Fruit fly (Drosophila melanogaster) whole organism, embryonic: ENCODE measurements around the gene CG34293.
A peak's percentile ranks its signal among the peaks of the same experiment; 100 is the strongest.

Source experiments
- Aef1 ChIP-seq: fragments of 200-800 bp; sonication (Bioruptor generic); IDR thresholded peaks from 3 replicates; pipeline ENCODE4 v1.3.6; 2022; ENCODE audit warnings: missing biosample characterization, missing genetic modification characterization
- Atf3 ChIP-seq: fragments of 200-800 bp; sonication (Bioruptor generic); optimal IDR thresholded peaks from 3 replicates; lab custom pipeline; 2016; ENCODE audit warnings: missing biosample characterization, missing genetic modification characterization
- B-H1 ChIP-seq: fragments of 200-800 bp; sonication (Bioruptor generic); IDR thresholded peaks from 3 replicates; pipeline ENCODE4 v1.3.6; 2022; ENCODE audit warnings: missing biosample characterization, missing genetic modification characterization
- CG10209 ChIP-seq: fragments of 200-800 bp; sonication (Bioruptor generic); optimal IDR thresholded peaks from 3 replicates; lab custom pipeline; 2017; ENCODE audit warnings: missing biosample characterization, mild to moderate bottlenecking, missing genetic modification characterization, missing genetic modification reagents
- CG11695 ChIP-seq: fragments of 200-800 bp; sonication (Bioruptor generic); IDR thresholded peaks from 3 replicates; pipeline ENCODE4 v1.3.6; 2022; ENCODE audit warnings: missing biosample characterization, missing genetic modification characterization
- CG1602 ChIP-seq: fragments of 200-800 bp; sonication (Bioruptor generic); optimal IDR thresholded peaks from 3 replicates; lab custom pipeline; 2016; ENCODE audit warnings: missing biosample characterization, missing genetic modification characterization
- CG16815 ChIP-seq: fragments of 200-800 bp; sonication (Bioruptor generic); optimal IDR thresholded peaks from 3 replicates; lab custom pipeline; 2017; ENCODE audit warnings: missing biosample characterization, mild to moderate bottlenecking, missing genetic modification characterization
- CG17385 ChIP-seq: fragments of 200-800 bp; sonication (Bioruptor generic); optimal IDR thresholded peaks from 3 replicates; lab custom pipeline; 2018; ENCODE audit warnings: missing biosample characterization, mild to moderate bottlenecking, missing genetic modification characterization
- CG2116 ChIP-seq: fragments of 200-800 bp; sonication (Bioruptor generic); optimal IDR thresholded peaks from 3 replicates; lab custom pipeline; 2018; ENCODE audit warnings: missing biosample characterization, mild to moderate bottlenecking, missing genetic modification characterization
- CG31441 ChIP-seq: fragments of 200-800 bp; sonication (Bioruptor generic); IDR thresholded peaks from 2 replicates; pipeline ENCODE4 v1.3.6; 2022; ENCODE audit warnings: missing biosample characterization, missing genetic modification characterization
- CG32767 ChIP-seq: fragments of 200-800 bp; sonication (Bioruptor generic); IDR thresholded peaks from 2 replicates; pipeline ENCODE4 v1.3.6; 2022; ENCODE audit warnings: missing biosample characterization, missing genetic modification characterization
- CG32772 ChIP-seq: fragments of 200-800 bp; sonication (Bioruptor generic); IDR thresholded peaks from 2 replicates; pipeline ENCODE4 v1.3.6; 2022; ENCODE audit warnings: missing biosample characterization, missing genetic modification characterization
- CG3281 ChIP-seq: fragments of 200-800 bp; sonication (Bioruptor generic); optimal IDR thresholded peaks from 3 replicates; lab custom pipeline; 2017; ENCODE audit warnings: missing biosample characterization, mild to moderate bottlenecking, missing genetic modification characterization
- CG3726 ChIP-seq: fragments of 200-800 bp; sonication (Bioruptor generic); IDR thresholded peaks from 3 replicates; pipeline ENCODE4, ENCODE4 v1.3.6; 2022; ENCODE audit warnings: missing biosample characterization, missing genetic modification characterization
- CG4328 ChIP-seq: fragments of 200-800 bp; sonication (Bioruptor generic); optimal IDR thresholded peaks from 3 replicates; lab custom pipeline; 2017; ENCODE audit warnings: missing biosample characterization, missing genetic modification reagents, missing genetic modification characterization
- CG4730 ChIP-seq: fragments of 200-800 bp; sonication (Bioruptor generic); IDR thresholded peaks from 2 replicates; pipeline ENCODE4 v1.3.6; 2022; ENCODE audit warnings: missing biosample characterization, missing genetic modification characterization
- CG5180 ChIP-seq: fragments of 200-800 bp; sonication (Bioruptor generic); optimal IDR thresholded peaks from 3 replicates; lab custom pipeline; 2017; ENCODE audit warnings: missing biosample characterization, missing genetic modification characterization, mild to moderate bottlenecking, moderate library complexity, missing genetic modification reagents
- CG5953 ChIP-seq: fragments of 200-800 bp; sonication (Bioruptor generic); IDR thresholded peaks from 2 replicates; pipeline ENCODE4 v1.3.6; 2022; ENCODE audit warnings: missing biosample characterization, missing genetic modification characterization
- CG6254 ChIP-seq: fragments of 200-800 bp; sonication (Bioruptor generic); optimal IDR thresholded peaks from 3 replicates; lab custom pipeline; 2017; ENCODE audit warnings: mild to moderate bottlenecking, missing biosample characterization, missing genetic modification reagents, missing genetic modification characterization
- CG6272 ChIP-seq: fragments of 200-800 bp; sonication (Bioruptor generic); IDR thresholded peaks from 2 replicates; pipeline ENCODE4 v1.3.6; 2022; ENCODE audit warnings: missing biosample characterization, missing genetic modification characterization
- CG6813 ChIP-seq: fragments of 200-800 bp; sonication (Bioruptor generic); optimal IDR thresholded peaks from 2 replicates; lab custom pipeline; 2017; ENCODE audit warnings: missing biosample characterization, missing genetic modification characterization, mild to moderate bottlenecking, moderate library complexity, missing genetic modification reagents
- CG9437 ChIP-seq: fragments of 200-800 bp; sonication (Bioruptor generic); optimal IDR thresholded peaks from 2 replicates; lab custom pipeline; 2018; ENCODE audit warnings: missing biosample characterization, mild to moderate bottlenecking, missing genetic modification characterization
- Doc2 ChIP-seq: fragments of 200-800 bp; sonication (Bioruptor generic); IDR thresholded peaks from 2 replicates; pipeline ENCODE4 v1.3.6; 2022; ENCODE audit warnings: missing biosample characterization, missing genetic modification characterization
- Dref ChIP-seq: fragments of 200-800 bp; sonication (Bioruptor generic); IDR thresholded peaks from 2 replicates; pipeline ENCODE4 v1.3.6; 2022; ENCODE audit warnings: missing biosample characterization, missing genetic modification characterization
- Ets97D ChIP-seq: fragments of 200-800 bp; sonication (Bioruptor generic); optimal IDR thresholded peaks from 3 replicates; lab custom pipeline; 2016; ENCODE audit warnings: missing biosample characterization, missing genetic modification characterization
- H2.0 ChIP-seq: fragments of 200-800 bp; sonication (Bioruptor generic); IDR thresholded peaks from 2 replicates; pipeline ENCODE4 v1.3.6; 2022; ENCODE audit warnings: missing biosample characterization, missing genetic modification characterization
- HmgD ChIP-seq: fragments of 200-800 bp; sonication (Bioruptor generic); optimal IDR thresholded peaks from 3 replicates; lab custom pipeline; 2016; ENCODE audit warnings: missing biosample characterization, missing genetic modification characterization
- Mrtf ChIP-seq: fragments of 200-800 bp; sonication (Bioruptor generic); IDR thresholded peaks from 3 replicates; pipeline ENCODE4 v1.3.6; 2022; ENCODE audit warnings: missing biosample characterization, missing genetic modification characterization
- NFAT ChIP-seq: fragments of 200-800 bp; sonication (Bioruptor generic); IDR thresholded peaks from 2 replicates; pipeline ENCODE4 v1.3.6; 2022; ENCODE audit warnings: missing biosample characterization, missing genetic modification characterization
- Opbp ChIP-seq: fragments of 200-800 bp; sonication (Bioruptor generic); IDR thresholded peaks from 3 replicates; pipeline ENCODE4 v1.3.6; 2022; ENCODE audit warnings: missing biosample characterization, missing genetic modification characterization; ENCODE audit not compliant: partially characterized antibody
- PHDP ChIP-seq: fragments of 200-800 bp; sonication (Bioruptor generic); optimal IDR thresholded peaks from 3 replicates; lab custom pipeline; 2018; ENCODE audit warnings: missing biosample characterization, mild to moderate bottlenecking, missing genetic modification characterization, moderate library complexity
- Spps ChIP-seq: fragments of 200-800 bp; sonication (Bioruptor generic); optimal IDR thresholded peaks from 2 replicates; lab custom pipeline; 2018; ENCODE audit warnings: missing biosample characterization, mild to moderate bottlenecking, missing genetic modification characterization
- Stat92E ChIP-seq, 3 experiments: fragments of >200 bp in 2 of 3; fragments of 200-800 bp in 1 of 3; sonication (Bioruptor generic) in 1 of 3; optimal IDR thresholded peaks; 2 replicates each; lab custom pipeline; 2017 to 2019; ENCODE audit warnings: missing biosample characterization in 3 of 3, missing genetic modification characterization in 3 of 3, mild to moderate bottlenecking in 1 of 3, moderate library complexity in 1 of 3
- cas ChIP-seq: fragments of 200-800 bp; sonication (Bioruptor generic); IDR thresholded peaks from 2 replicates; pipeline ENCODE4 v1.3.6; 2022; ENCODE audit warnings: missing biosample characterization, missing genetic modification characterization
- cato ChIP-seq: fragments of 200-800 bp; sonication (Bioruptor generic); optimal IDR thresholded peaks from 2 replicates; lab custom pipeline; 2016; ENCODE audit warnings: missing biosample characterization, missing genetic modification characterization, borderline replicate concordance
- dati ChIP-seq: fragments of 200-800 bp; sonication (Bioruptor generic); IDR thresholded peaks from 2 replicates; pipeline ENCODE4 v1.3.6; 2022; ENCODE audit warnings: missing biosample characterization, missing genetic modification characterization
- dysf ChIP-seq: fragments of 200-800 bp; sonication (Bioruptor generic); IDR thresholded peaks from 3 replicates; pipeline ENCODE4 v1.3.6; 2022; ENCODE audit warnings: missing biosample characterization, missing genetic modification characterization
- ems ChIP-seq: fragments of 200-800 bp; sonication (Bioruptor generic); optimal IDR thresholded peaks from 3 replicates; lab custom pipeline; 2016; ENCODE audit warnings: missing biosample characterization, missing genetic modification characterization
- ftz-f1 ChIP-seq: fragments of 200-800 bp; sonication (Bioruptor generic); optimal IDR thresholded peaks from 2 replicates; lab custom pipeline; 2016; ENCODE audit warnings: missing biosample characterization, missing genetic modification characterization
- fu2 ChIP-seq: fragments of 200-800 bp; sonication (Bioruptor generic); optimal IDR thresholded peaks from 2 replicates; lab custom pipeline; 2016; ENCODE audit warnings: missing biosample characterization, missing genetic modification characterization
- gt ChIP-seq: fragments of 200-800 bp; sonication (Bioruptor generic); IDR thresholded peaks from 2 replicates; pipeline ENCODE4 v1.3.6; 2022; ENCODE audit warnings: missing biosample characterization, missing genetic modification characterization
- insv ChIP-seq, 2 experiments: fragments of 200-800 bp; sonication (Bioruptor generic); optimal IDR thresholded peaks; 3 replicates each; lab custom pipeline; 2016 to 2018; ENCODE audit warnings: missing biosample characterization in 2 of 2, missing genetic modification characterization in 2 of 2
- nom ChIP-seq: fragments of 200-800 bp; sonication (Bioruptor generic); optimal IDR thresholded peaks from 2 replicates; lab custom pipeline; 2017; ENCODE audit warnings: missing biosample characterization, missing genetic modification characterization, mild to moderate bottlenecking, moderate library complexity, missing genetic modification reagents
- oc ChIP-seq: fragments of 200-800 bp; sonication (Bioruptor generic); optimal IDR thresholded peaks from 2 replicates; lab custom pipeline; 2018; ENCODE audit warnings: missing biosample characterization, mild to moderate bottlenecking, missing genetic modification characterization, moderate library complexity
- otp ChIP-seq: fragments of 200-800 bp; sonication (Bioruptor generic); IDR thresholded peaks from 3 replicates; pipeline ENCODE4, ENCODE4 v1.3.6; 2022; ENCODE audit warnings: missing biosample characterization, missing genetic modification characterization
- pnt ChIP-seq: fragments of 200-800 bp; sonication (Bioruptor generic); optimal IDR thresholded peaks from 3 replicates; lab custom pipeline; 2016; ENCODE audit warnings: missing biosample characterization, missing genetic modification characterization
- ro ChIP-seq: fragments of 200-800 bp; sonication (Bioruptor generic); IDR thresholded peaks from 2 replicates; pipeline ENCODE4 v1.3.6; 2022; ENCODE audit warnings: missing biosample characterization, missing genetic modification characterization
- run ChIP-seq: fragments of 200-800 bp; sonication (Bioruptor generic); optimal IDR thresholded peaks from 3 replicates; lab custom pipeline; 2018; ENCODE audit warnings: missing biosample characterization, mild to moderate bottlenecking, missing genetic modification characterization
- sens-2 ChIP-seq: fragments of 200-800 bp; sonication (Bioruptor generic); IDR thresholded peaks from 2 replicates; pipeline ENCODE4 v1.3.6; 2022; ENCODE audit warnings: missing biosample characterization, missing genetic modification characterization
- sqz ChIP-seq: fragments of 200-800 bp; sonication (Bioruptor generic); optimal IDR thresholded peaks from 3 replicates; lab custom pipeline; 2018; ENCODE audit warnings: missing biosample characterization, mild to moderate bottlenecking, missing genetic modification characterization
- stwl ChIP-seq: fragments of 200-800 bp; sonication (Bioruptor generic); optimal IDR thresholded peaks from 3 replicates; lab custom pipeline; 2018; ENCODE audit warnings: missing biosample characterization, mild to moderate bottlenecking, missing genetic modification characterization, moderate library complexity
- usp ChIP-seq: fragments of >200 bp; optimal IDR thresholded peaks from 2 replicates; lab custom pipeline; 2017; ENCODE audit warnings: missing biosample characterization, missing genetic modification characterization

CG34293 gene

DNA sequence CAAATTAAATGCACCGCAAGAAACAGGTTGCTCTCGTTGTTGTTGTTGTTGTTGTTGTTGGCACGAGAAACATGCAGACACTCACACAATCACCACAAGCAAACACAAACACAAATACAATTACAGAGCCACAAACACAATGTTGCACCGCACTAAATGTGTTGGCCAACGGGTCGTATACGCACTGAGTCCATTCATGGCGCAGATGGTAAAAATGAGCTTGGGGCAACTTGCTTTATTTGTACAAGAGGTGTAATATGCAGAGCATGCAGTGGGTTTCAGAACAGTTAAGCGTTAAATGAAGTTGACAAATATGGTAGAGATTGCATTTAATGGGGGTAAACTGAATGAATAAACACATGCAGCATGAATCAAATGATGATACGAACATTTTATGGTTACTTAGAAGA is 27.5 kb downstream of the CG34293 start (continued):
- TF ChIP-seq Mrtf, result no peak
- peak; percentile 30 for TF ChIP-seq PHDP (tag; lab: Kevin White, UChicago)
- TF ChIP-seq Stat92E (GFP tag; optimal IDR thresholded peaks at IDR 0.05; lab: Kevin White, UChicago), result no peak
- no peak for TF ChIP-seq sens-2 (GFP tag; lab: Robert Waterston, UW)
- TF ChIP-seq Doc2 (GFP tag; lab: Robert Waterston, UW), result no peak
- no peak for TF ChIP-seq insv (GFP tag; optimal IDR thresholded peaks at IDR 0.05; lab: Kevin White, UChicago)
- TF ChIP-seq CG6254 (GFP tag; lab: Kevin White, UChicago), result peak; percentile 38
- no peak for TF ChIP-seq B-H1 (GFP tag; lab: Robert Waterston, UW)
- TF ChIP-seq oc (tag; lab: Kevin White, UChicago), result peak; percentile 62
- no peak for TF ChIP-seq fu2
- TF ChIP-seq CG31441 (GFP tag; lab: Robert Waterston, UW), result peak; percentile 41
- no peak for TF ChIP-seq CG32772
- no peak for TF ChIP-seq nom (GFP tag; lab: Kevin White, UChicago)
- no peak for TF ChIP-seq stwl
- TF ChIP-seq CG17385 (GFP tag; lab: Kevin White, UChicago), result peak; percentile 40
- TF ChIP-seq HmgD (GFP tag; lab: Kevin White, UChicago), result no peak
- no peak for TF ChIP-seq NFAT (GFP tag; lab: Robert Waterston, UW)
- TF ChIP-seq CG5180 (GFP tag; lab: Kevin White, UChicago), result peak; percentile 80
- TF ChIP-seq CG4730 (GFP tag; lab: Robert Waterston, UW), result no peak
- no peak for TF ChIP-seq Opbp (GFP tag; lab: Robert Waterston, UW)
- TF ChIP-seq Dref (GFP tag; lab: Robert Waterston, UW), result no peak
- no peak for TF ChIP-seq usp (GFP tag; lab: Kevin White, UChicago)
- TF ChIP-seq H2.0 (GFP tag; lab: Robert Waterston, UW), result no peak
- TF ChIP-seq CG3281 (GFP tag; lab: Kevin White, UChicago), result no peak
- TF ChIP-seq CG32767 (GFP tag; lab: Robert Waterston, UW), result no peak
- peak; percentile 36 for TF ChIP-seq CG6813 (GFP tag; lab: Kevin White, UChicago)
- TF ChIP-seq CG16815 (GFP tag; lab: Kevin White, UChicago), result no peak
- TF ChIP-seq sqz (GFP tag; lab: Kevin White, UChicago), result peak; percentile 56
- peak; percentile 38 for TF ChIP-seq CG4328 (GFP tag; lab: Kevin White, UChicago)
- no peak for TF ChIP-seq CG6272 (GFP tag; lab: Robert Waterston, UW)
- no peak for TF ChIP-seq Aef1 (GFP tag; lab: Robert Waterston, UW)
- no peak for TF ChIP-seq gt (GFP tag; lab: Robert Waterston, UW)
- TF ChIP-seq CG2116 (GFP tag; lab: Kevin White, UChicago), result peak; percentile 2
- TF ChIP-seq ems, result no peak
- no peak for TF ChIP-seq CG9437 (GFP tag; lab: Kevin White, UChicago)
- TF ChIP-seq run (tag; lab: Kevin White, UChicago), result peak; percentile 51
- no peak for TF ChIP-seq CG11695 (GFP tag; lab: Robert Waterston, UW)
- no peak for TF ChIP-seq CG3726
- no peak for TF ChIP-seq cato (GFP tag; lab: Kevin White, UChicago)
- TF ChIP-seq CG10209, result peak; percentile 11
- no peak for TF ChIP-seq Atf3 (GFP tag; lab: Kevin White, UChicago)
- 0 out of 3 replicates have a peak, but pooled peaks have one; percentile 50 for TF ChIP-seq otp (GFP tag; lab: Robert Waterston, UW)
- no peak for TF ChIP-seq cas (GFP tag; lab: Robert Waterston, UW)
- no peak for TF ChIP-seq Spps (tag; lab: Kevin White, UChicago)
- no peak for TF ChIP-seq ftz-f1
- TF ChIP-seq pnt (GFP tag; lab: Kevin White, UChicago), result no peak
- peak; percentile 57 for TF ChIP-seq CG5953 (GFP tag; lab: Robert Waterston, UW)
- TF ChIP-seq CG1602, result peak; percentile 16
- no peak for TF ChIP-seq dati (GFP tag; lab: Robert Waterston, UW)
- TF ChIP-seq dysf (GFP tag; lab: Robert Waterston, UW), result no peak
- no peak for TF ChIP-seq ro (GFP tag; lab: Robert Waterston, UW)
- TF ChIP-seq Ets97D (GFP tag; lab: Kevin White, UChicago), result no peak
